Worm (Caenorhabditis elegans): ENCODE results near the gene fbxa-136.

fbxa-136 gene

ce11 chrV:17558377-17558776 lies 37.5 kb downstream of the fbxa-136 start, which contains the start of gene fbxa-174:
Gene fbxa-174 (minus strand): TSS chrV:17558477.
- TF ChIP-seq nhr-28 (tag; optimal IDR thresholded peaks at IDR 0.05), result no peak
- TF ChIP-seq jun-1 (tag; optimal IDR thresholded peaks at IDR 0.05), result no peak
- no peak for TF ChIP-seq zag-1 (tag; optimal IDR thresholded peaks at IDR 0.05)
- TF ChIP-seq nhr-77 (tag; optimal IDR thresholded peaks at IDR 0.05), result no peak
- no peak for TF ChIP-seq unc-62 (GFP tag; optimal IDR thresholded peaks at IDR 0.05)
- TF ChIP-seq aly-2 (tag; optimal IDR thresholded peaks at IDR 0.05), result no peak
- TF ChIP-seq snpc-4 (tag; optimal IDR thresholded peaks at IDR 0.05), result no peak
- TF ChIP-seq ama-1 (optimal IDR thresholded peaks at IDR 0.05), result no peak
- no peak for TF ChIP-seq lin-15B (tag; optimal IDR thresholded peaks at IDR 0.05)

ce11 chrV:17558946-17559345 lies 38.1 kb downstream of the fbxa-136 start, which contains the start of gene fbxa-172:
Gene fbxa-172 (plus strand): TSS chrV:17559246.
- TF ChIP-seq nhr-23 (tag; optimal IDR thresholded peaks at IDR 0.05), result no peak
- no peak for TF ChIP-seq ama-1 (optimal IDR thresholded peaks at IDR 0.05)
- no peak for TF ChIP-seq sea-2 (GFP tag; optimal IDR thresholded peaks at IDR 0.05)
- no peak for TF ChIP-seq skn-1 (tag; optimal IDR thresholded peaks at IDR 0.05)
- TF ChIP-seq egl-27 (tag; optimal IDR thresholded peaks at IDR 0.05), result no peak
- TF ChIP-seq fos-1 (tag; optimal IDR thresholded peaks at IDR 0.05), result no peak
- TF ChIP-seq nhr-237 (tag; optimal IDR thresholded peaks at IDR 0.05), result no peak
- no peak for TF ChIP-seq nhr-76 (tag; optimal IDR thresholded peaks at IDR 0.05)
- TF ChIP-seq ceh-82 (tag; optimal IDR thresholded peaks at IDR 0.05), result no peak
- TF ChIP-seq jun-1 (tag; optimal IDR thresholded peaks at IDR 0.05), result no peak
- no peak for TF ChIP-seq elt-3 (tag; optimal IDR thresholded peaks at IDR 0.05)
- no peak for TF ChIP-seq snpc-4 (tag; optimal IDR thresholded peaks at IDR 0.05)
- TF ChIP-seq pqm-1 (tag; optimal IDR thresholded peaks at IDR 0.05), result no peak
- no peak for TF ChIP-seq nfya-1 (tag; optimal IDR thresholded peaks at IDR 0.05; ENCODE audit: insufficient read depth)
- no peak for TF ChIP-seq ceh-16 (tag; optimal IDR thresholded peaks at IDR 0.05)

- TF ChIP-seq elt-2 (tag; optimal IDR thresholded peaks at IDR 0.05) (no peak), jun-1 (tag; optimal IDR thresholded peaks at IDR 0.05) (no peak), zag-1 (tag; optimal IDR thresholded peaks at IDR 0.05) (no peak), nhr-77 (tag; optimal IDR thresholded peaks at IDR 0.05) (no peak), nhr-237 (tag; optimal IDR thresholded peaks at IDR 0.05) (no peak), eor-1 (tag; optimal IDR thresholded peaks at IDR 0.05) (no peak), mml-1 (tag; optimal IDR thresholded peaks at IDR 0.05) (no peak), nhr-28 (tag; optimal IDR thresholded peaks at IDR 0.05) (no peak), nhr-76 (tag; optimal IDR thresholded peaks at IDR 0.05) (no peak), ama-1 (optimal IDR thresholded peaks at IDR 0.05) (no peak), daf-12 (tag; optimal IDR thresholded peaks at IDR 0.05) (no peak), ceh-28 (tag; optimal IDR thresholded peaks at IDR 0.05) (no peak), egl-27 (tag; optimal IDR thresholded peaks at IDR 0.05) (no peak), ztf-4 (tag; optimal IDR thresholded peaks at IDR 0.05) (no peak), pha-4 (tag; optimal IDR thresholded peaks at IDR 0.05) (no peak), lsy-12 (tag; optimal IDR thresholded peaks at IDR 0.05) (no peak), aly-2 (tag; optimal IDR thresholded peaks at IDR 0.05) (no peak)
Measured at ce11 chrV:17565903-17566302, 45.1 kb downstream of the fbxa-136 start, which contains the start of gene fbxa-171. Gene fbxa-171 (minus strand): TSS chrV:17566003.

ce11 chrV:17566850-17567249 lies 46.0 kb downstream of the fbxa-136 start, which contains the start of gene C38D9.2:
Gene C38D9.2 (plus strand): TSS chrV:17567150.
- TF ChIP-seq ama-1 (optimal IDR thresholded peaks at IDR 0.05) (no peak), zag-1 (tag; optimal IDR thresholded peaks at IDR 0.05) (no peak), nhr-237 (tag; optimal IDR thresholded peaks at IDR 0.05) (no peak), nhr-28 (tag; optimal IDR thresholded peaks at IDR 0.05) (no peak), skn-1 (tag; optimal IDR thresholded peaks at IDR 0.05) (no peak), lsy-12 (tag; optimal IDR thresholded peaks at IDR 0.05) (no peak), nfya-1 (tag; optimal IDR thresholded peaks at IDR 0.05; ENCODE audit: insufficient read depth) (no peak), aly-2 (tag; optimal IDR thresholded peaks at IDR 0.05) (no peak), hmg-11 (tag; optimal IDR thresholded peaks at IDR 0.05) (no peak), ceh-28 (tag; optimal IDR thresholded peaks at IDR 0.05) (no peak)

Data from whole organism, L3 larva.